Worm (Caenorhabditis elegans): ENCODE measurements around the gene F31A3.5.

- TF ChIP-seq him-1 (tag; optimal IDR thresholded peaks at IDR 0.05) (no peak), W03F9.2 (tag; optimal IDR thresholded peaks at IDR 0.05) (no peak)
Observed at ce11 chrX:17528068-17528467, 35.3 kb downstream of the F31A3.5 start, which contains the start of gene sup-10.
